Worm (Caenorhabditis elegans): ENCODE results near the gene cysl-4.
A peak's percentile ranks its signal among the peaks of the same experiment; 100 is the strongest.

Gene cysl-4

ce11 chrV:1969228-1969627 is 35.5 kb upstream of the cysl-4 start, which contains the start of gene acs-3:
TSS of gene acs-3 (plus strand) at chrV:1969528.
- TF ChIP-seq nhr-23 (tag; optimal IDR thresholded peaks at IDR 0.05) (no peak), tbx-2 (tag; optimal IDR thresholded peaks at IDR 0.05) (no peak), nhr-43 (tag; optimal IDR thresholded peaks at IDR 0.05; ENCODE audit: poor library complexity, severe bottlenecking) (no peak), lin-39 (tag; optimal IDR thresholded peaks at IDR 0.05) (no peak), unc-62 (GFP tag; optimal IDR thresholded peaks at IDR 0.05) (no peak)

- TF ChIP-seq sea-2 (GFP tag; optimal IDR thresholded peaks at IDR 0.05) (no peak), nhr-28 (tag; optimal IDR thresholded peaks at IDR 0.05) (no peak), fkh-2 (tag; optimal IDR thresholded peaks at IDR 0.05) (no peak), nhr-237 (tag; optimal IDR thresholded peaks at IDR 0.05) (no peak), nhr-25 (tag; optimal IDR thresholded peaks at IDR 0.05) (no peak), mdl-1 (tag; optimal IDR thresholded peaks at IDR 0.05) (no peak), nhr-77 (tag; optimal IDR thresholded peaks at IDR 0.05) (no peak), ceh-28 (tag; optimal IDR thresholded peaks at IDR 0.05) (no peak), nhr-12 (tag; optimal IDR thresholded peaks at IDR 0.05) (no peak), R02D3.7 (tag; optimal IDR thresholded peaks at IDR 0.05) (no peak), elt-2 (tag; optimal IDR thresholded peaks at IDR 0.05) (no peak)
Observed at ce11 chrV:1969690-1970089, 35.1 kb upstream of the cysl-4 start.

ce11 chrV:1975049-1975448 is 29.7 kb upstream of the cysl-4 start, which contains the start of gene fbxa-201:
TSS of gene fbxa-201 (plus strand) at chrV:1975349.
- no peak for TF ChIP-seq fkh-10 (GFP tag; optimal IDR thresholded peaks at IDR 0.05)
- no peak for TF ChIP-seq nhr-25 (tag; optimal IDR thresholded peaks at IDR 0.05)
- TF ChIP-seq hmg-11 (tag; optimal IDR thresholded peaks at IDR 0.05): no peak
- TF ChIP-seq sea-2 (GFP tag; optimal IDR thresholded peaks at IDR 0.05): no peak
- TF ChIP-seq tbx-2 (tag; optimal IDR thresholded peaks at IDR 0.05): no peak
- TF ChIP-seq egl-27 (tag; optimal IDR thresholded peaks at IDR 0.05): no peak
- no peak for TF ChIP-seq unc-62 (GFP tag; optimal IDR thresholded peaks at IDR 0.05)
- no peak for TF ChIP-seq zag-1 (tag; optimal IDR thresholded peaks at IDR 0.05)
- no peak for TF ChIP-seq pqm-1 (tag; optimal IDR thresholded peaks at IDR 0.05)
- TF ChIP-seq nhr-43 (tag; optimal IDR thresholded peaks at IDR 0.05; ENCODE audit: poor library complexity, severe bottlenecking): no peak
- no peak for TF ChIP-seq ZK546.5 (tag; optimal IDR thresholded peaks at IDR 0.05)
- no peak for TF ChIP-seq mdl-1 (tag; optimal IDR thresholded peaks at IDR 0.05)
- TF ChIP-seq ceh-28 (tag; optimal IDR thresholded peaks at IDR 0.05): no peak
- TF ChIP-seq mml-1 (tag; optimal IDR thresholded peaks at IDR 0.05): no peak
- TF ChIP-seq ama-1 (optimal IDR thresholded peaks at IDR 0.05): no peak
- no peak for TF ChIP-seq ceh-9 (tag; optimal IDR thresholded peaks at IDR 0.05)
- TF ChIP-seq eor-1 (tag; optimal IDR thresholded peaks at IDR 0.05): no peak
- no peak for TF ChIP-seq fos-1 (tag; optimal IDR thresholded peaks at IDR 0.05)

- TF ChIP-seq nhr-67 (tag; optimal IDR thresholded peaks at IDR 0.05) (no peak), pha-4 (tag; optimal IDR thresholded peaks at IDR 0.05) (no peak), sea-2 (GFP tag; optimal IDR thresholded peaks at IDR 0.05) (no peak), egl-27 (tag; optimal IDR thresholded peaks at IDR 0.05) (no peak)
Observed at ce11 chrV:1978968-1979367, 25.8 kb upstream of the cysl-4 start, which contains the start of gene T08B1.4. TSS of gene T08B1.4 (plus strand) at chrV:1979268.

ce11 chrV:1986954-1987353 is 17.8 kb upstream of the cysl-4 start, which contains the start of gene T08B1.1:
TSS of gene T08B1.1 (minus strand) at chrV:1987045.
- no peak for TF ChIP-seq zag-1 (tag; optimal IDR thresholded peaks at IDR 0.05)
- TF ChIP-seq nhr-43 (tag; optimal IDR thresholded peaks at IDR 0.05; ENCODE audit: poor library complexity, severe bottlenecking): no peak
- TF ChIP-seq pqm-1 (tag; optimal IDR thresholded peaks at IDR 0.05): peak; percentile 74
- TF ChIP-seq elt-2 (tag; optimal IDR thresholded peaks at IDR 0.05): peak; percentile 88

ce11 chrV:1989220-1989619 is 15.5 kb upstream of the cysl-4 start:
- TF ChIP-seq pqm-1 (tag; optimal IDR thresholded peaks at IDR 0.05): peak; percentile 28
- TF ChIP-seq aly-2 (tag; optimal IDR thresholded peaks at IDR 0.05): no peak
- TF ChIP-seq elt-2 (tag; optimal IDR thresholded peaks at IDR 0.05): peak; percentile 69

- TF ChIP-seq nhr-12 (tag; optimal IDR thresholded peaks at IDR 0.05): no peak
- TF ChIP-seq jun-1 (tag; optimal IDR thresholded peaks at IDR 0.05): no peak
- no peak for TF ChIP-seq elt-1 (tag; optimal IDR thresholded peaks at IDR 0.05)
- no peak for TF ChIP-seq nfya-1 (tag; optimal IDR thresholded peaks at IDR 0.05; ENCODE audit: insufficient read depth)
- no peak for TF ChIP-seq ceh-16 (tag; optimal IDR thresholded peaks at IDR 0.05)
Observed at ce11 chrV:1991381-1991780, 13.4 kb upstream of the cysl-4 start.

Data from whole organism, L3 larva.